Fruit fly (Drosophila melanogaster) whole organism, embryonic: ENCODE results near the gene Tctp.

Source experiments
- Aef1 ChIP-seq: fragments of 200-800 bp; sonication (Bioruptor generic); IDR thresholded peaks from 3 replicates; pipeline ENCODE4 v1.3.6; 2022; ENCODE audit warnings: missing biosample characterization, missing genetic modification characterization
- BtbVII ChIP-seq: fragments of 200-800 bp; sonication (Bioruptor generic); optimal IDR thresholded peaks from 3 replicates; lab custom pipeline; 2017; ENCODE audit warnings: missing biosample characterization, mild to moderate bottlenecking, missing genetic modification characterization
- CG10147 ChIP-seq: fragments of 200-800 bp; sonication (Bioruptor generic); optimal IDR thresholded peaks from 2 replicates; lab custom pipeline; 2019; ENCODE audit warnings: missing biosample characterization, mild to moderate bottlenecking, missing genetic modification characterization, moderate library complexity
- CG14965 ChIP-seq: fragments of 200-800 bp; sonication (Bioruptor generic); optimal IDR thresholded peaks from 2 replicates; lab custom pipeline; 2016; ENCODE audit warnings: missing biosample characterization, missing genetic modification characterization, borderline replicate concordance
- CG1529 ChIP-seq: fragments of 200-800 bp; sonication (Bioruptor generic); optimal IDR thresholded peaks from 3 replicates; lab custom pipeline; 2018; ENCODE audit warnings: missing biosample characterization, missing genetic modification characterization
- CG15696 ChIP-seq: fragments of 200-800 bp; sonication (Bioruptor generic); optimal IDR thresholded peaks from 2 replicates; lab custom pipeline; 2019; ENCODE audit warnings: missing biosample characterization, mild to moderate bottlenecking, missing genetic modification characterization, moderate library complexity
- CG17568 ChIP-seq: fragments of 200-800 bp; sonication (Bioruptor generic); optimal IDR thresholded peaks from 2 replicates; lab custom pipeline; 2018; ENCODE audit warnings: missing biosample characterization, mild to moderate bottlenecking, missing genetic modification characterization, moderate library complexity
- CG18599 ChIP-seq: fragments of 200-800 bp; sonication (Bioruptor generic); optimal IDR thresholded peaks from 3 replicates; lab custom pipeline; 2017; ENCODE audit warnings: missing biosample characterization, missing genetic modification characterization, mild to moderate bottlenecking, moderate library complexity, missing genetic modification reagents
- CG31441 ChIP-seq: fragments of 200-800 bp; sonication (Bioruptor generic); IDR thresholded peaks from 2 replicates; pipeline ENCODE4 v1.3.6; 2022; ENCODE audit warnings: missing biosample characterization, missing genetic modification characterization
- CG3163 ChIP-seq: fragments of 200-800 bp; sonication (Bioruptor generic); optimal IDR thresholded peaks from 3 replicates; lab custom pipeline; 2016; ENCODE audit warnings: missing biosample characterization, missing genetic modification characterization
- CG3995 ChIP-seq: fragments of 200-800 bp; sonication (Bioruptor generic); optimal IDR thresholded peaks from 3 replicates; lab custom pipeline; 2016; ENCODE audit warnings: missing biosample characterization, missing genetic modification characterization
- CG4360 ChIP-seq: fragments of 200-800 bp; sonication (Bioruptor generic); IDR thresholded peaks from 2 replicates; pipeline ENCODE4 v1.3.6; 2022; ENCODE audit warnings: missing biosample characterization, missing genetic modification characterization
- CG4404 ChIP-seq: fragments of 200-800 bp; sonication (Bioruptor generic); IDR thresholded peaks from 2 replicates; pipeline ENCODE4 v1.3.6; 2022; ENCODE audit warnings: missing biosample characterization, missing genetic modification characterization
- CG5180 ChIP-seq: fragments of 200-800 bp; sonication (Bioruptor generic); optimal IDR thresholded peaks from 3 replicates; lab custom pipeline; 2017; ENCODE audit warnings: missing biosample characterization, missing genetic modification characterization, mild to moderate bottlenecking, moderate library complexity, missing genetic modification reagents
- CG6272 ChIP-seq: fragments of 200-800 bp; sonication (Bioruptor generic); IDR thresholded peaks from 2 replicates; pipeline ENCODE4 v1.3.6; 2022; ENCODE audit warnings: missing biosample characterization, missing genetic modification characterization
- CG6791 ChIP-seq: fragments of 200-800 bp; sonication (Bioruptor generic); IDR thresholded peaks from 3 replicates; pipeline ENCODE4 v1.3.6; 2022; ENCODE audit warnings: missing biosample characterization, missing genetic modification characterization; ENCODE audit not compliant: partially characterized antibody
- CG7839 ChIP-seq: fragments of 200-800 bp; sonication (Bioruptor generic); optimal IDR thresholded peaks from 3 replicates; lab custom pipeline; 2018; ENCODE audit warnings: missing biosample characterization, mild to moderate bottlenecking, missing genetic modification characterization, moderate library complexity
- CG7928 ChIP-seq: fragments of 200-800 bp; sonication (Bioruptor generic); optimal IDR thresholded peaks from 2 replicates; lab custom pipeline; 2017; ENCODE audit warnings: missing biosample characterization, mild to moderate bottlenecking, missing genetic modification characterization
- CG8089 ChIP-seq: fragments of 200-800 bp; sonication (Bioruptor generic); optimal IDR thresholded peaks from 3 replicates; lab custom pipeline; 2016; ENCODE audit warnings: missing biosample characterization, missing genetic modification characterization
- CG8281 ChIP-seq: fragments of 200-800 bp; sonication (Bioruptor generic); optimal IDR thresholded peaks from 2 replicates; lab custom pipeline; 2018; ENCODE audit warnings: missing biosample characterization, mild to moderate bottlenecking, missing genetic modification characterization, moderate library complexity
- CG8944 ChIP-seq: fragments of 200-800 bp; sonication (Bioruptor generic); optimal IDR thresholded peaks from 3 replicates; lab custom pipeline; 2016; ENCODE audit warnings: missing biosample characterization, missing genetic modification characterization
- CG9215 ChIP-seq: fragments of 200-800 bp; sonication (Bioruptor generic); IDR thresholded peaks from 2 replicates; pipeline ENCODE4 v1.3.6; 2022; ENCODE audit warnings: missing biosample characterization, missing genetic modification characterization
- CG9437 ChIP-seq: fragments of 200-800 bp; sonication (Bioruptor generic); optimal IDR thresholded peaks from 2 replicates; lab custom pipeline; 2018; ENCODE audit warnings: missing biosample characterization, mild to moderate bottlenecking, missing genetic modification characterization
- CG9797 ChIP-seq: fragments of 200-800 bp; sonication (Bioruptor generic); optimal IDR thresholded peaks from 3 replicates; lab custom pipeline; 2018; ENCODE audit warnings: missing biosample characterization, mild to moderate bottlenecking, missing genetic modification characterization
- CkIIα-i1 ChIP-seq: fragments of 200-800 bp; sonication (Bioruptor generic); IDR thresholded peaks from 2 replicates; pipeline ENCODE4 v1.3.6; 2022; ENCODE audit warnings: missing biosample characterization, missing genetic modification characterization
- CrebB ChIP-seq: fragments of 200-800 bp; sonication (Bioruptor generic); optimal IDR thresholded peaks from 3 replicates; lab custom pipeline; 2018; ENCODE audit warnings: missing biosample characterization, mild to moderate bottlenecking, missing genetic modification characterization
- Dek ChIP-seq: fragments of 200-800 bp; sonication (Bioruptor generic); optimal IDR thresholded peaks from 3 replicates; lab custom pipeline; 2019; ENCODE audit warnings: missing biosample characterization, mild to moderate bottlenecking, missing genetic modification characterization, moderate library complexity
- Hmr ChIP-seq: fragments of 200-800 bp; sonication (Bioruptor generic); optimal IDR thresholded peaks from 3 replicates; lab custom pipeline; 2017; ENCODE audit warnings: mild to moderate bottlenecking, missing biosample characterization, missing genetic modification reagents, missing genetic modification characterization
- Hsf ChIP-seq: fragments of 200-800 bp; sonication (Bioruptor generic); optimal IDR thresholded peaks from 3 replicates; lab custom pipeline; 2016; ENCODE audit warnings: missing biosample characterization, missing genetic modification characterization
- MTF-1 ChIP-seq: fragments of 200-800 bp; sonication (Bioruptor generic); optimal IDR thresholded peaks from 2 replicates; lab custom pipeline; 2018; ENCODE audit warnings: missing biosample characterization, mild to moderate bottlenecking, missing genetic modification characterization, borderline replicate concordance
- PHDP ChIP-seq: fragments of 200-800 bp; sonication (Bioruptor generic); optimal IDR thresholded peaks from 3 replicates; lab custom pipeline; 2018; ENCODE audit warnings: missing biosample characterization, mild to moderate bottlenecking, missing genetic modification characterization, moderate library complexity
- ab ChIP-seq: fragments of 200-800 bp; sonication (Bioruptor generic); optimal IDR thresholded peaks from 2 replicates; lab custom pipeline; 2016; ENCODE audit warnings: missing biosample characterization, missing genetic modification characterization
- abd-A ChIP-seq: fragments of 200-800 bp; sonication (Bioruptor generic); optimal IDR thresholded peaks from 3 replicates; lab custom pipeline; 2019; ENCODE audit warnings: missing biosample characterization, mild to moderate bottlenecking, missing genetic modification characterization, moderate library complexity
- bcd ChIP-seq: fragments of 200-800 bp; sonication (Bioruptor generic); optimal IDR thresholded peaks from 2 replicates; lab custom pipeline; 2017; ENCODE audit warnings: missing biosample characterization, mild to moderate bottlenecking, missing genetic modification characterization
- dpn ChIP-seq, 2 experiments: fragments of 200-800 bp; sonication (Bioruptor generic); optimal IDR thresholded peaks; 3 replicates each; lab custom pipeline; 2016; ENCODE audit warnings: missing biosample characterization in 2 of 2, missing genetic modification characterization in 2 of 2
- en ChIP-seq: fragments of 200-800 bp; sonication (Bioruptor generic); optimal IDR thresholded peaks from 2 replicates; lab custom pipeline; 2016; ENCODE audit warnings: missing biosample characterization, missing genetic modification characterization
- fd3F ChIP-seq: fragments of 200-800 bp; sonication (Bioruptor generic); optimal IDR thresholded peaks from 2 replicates; lab custom pipeline; 2018; ENCODE audit warnings: missing biosample characterization, mild to moderate bottlenecking, missing genetic modification characterization, moderate library complexity
- ftz-f1 ChIP-seq: fragments of 200-800 bp; sonication (Bioruptor generic); optimal IDR thresholded peaks from 2 replicates; lab custom pipeline; 2016; ENCODE audit warnings: missing biosample characterization, missing genetic modification characterization
- gfzf ChIP-seq: fragments of 200-800 bp; sonication (Bioruptor generic); optimal IDR thresholded peaks from 2 replicates; lab custom pipeline; 2016; ENCODE audit warnings: missing biosample characterization, mild to moderate bottlenecking, missing genetic modification characterization, moderate library complexity
- gsb-n ChIP-seq: fragments of 200-800 bp; sonication (Bioruptor generic); optimal IDR thresholded peaks from 3 replicates; lab custom pipeline; 2018; ENCODE audit warnings: missing biosample characterization, mild to moderate bottlenecking, missing genetic modification characterization
- jing ChIP-seq: fragments of 200-800 bp; sonication (Bioruptor generic); optimal IDR thresholded peaks from 2 replicates; lab custom pipeline; 2018; ENCODE audit warnings: missing biosample characterization, mild to moderate bottlenecking, missing genetic modification characterization
- mam ChIP-seq: fragments of 200-800 bp; sonication (Bioruptor generic); optimal IDR thresholded peaks from 3 replicates; lab custom pipeline; 2016; ENCODE audit warnings: missing biosample characterization, missing genetic modification characterization
- pnt ChIP-seq: fragments of 200-800 bp; sonication (Bioruptor generic); optimal IDR thresholded peaks from 3 replicates; lab custom pipeline; 2016; ENCODE audit warnings: missing biosample characterization, missing genetic modification characterization
- pum ChIP-seq: fragments of 200-800 bp; sonication (Bioruptor generic); optimal IDR thresholded peaks from 2 replicates; lab custom pipeline; 2016; ENCODE audit warnings: missing biosample characterization, missing genetic modification characterization
- ranshi ChIP-seq: fragments of 200-800 bp; sonication (Bioruptor generic); IDR thresholded peaks from 2 replicates; pipeline ENCODE4 v1.3.6; 2022; ENCODE audit warnings: missing biosample characterization, missing genetic modification characterization
- repo ChIP-seq: fragments of 200-800 bp; sonication (Bioruptor generic); optimal IDR thresholded peaks from 2 replicates; lab custom pipeline; 2016; ENCODE audit warnings: missing biosample characterization, missing genetic modification characterization
- sd ChIP-seq: fragments of 200-800 bp; sonication (Bioruptor generic); optimal IDR thresholded peaks from 3 replicates; lab custom pipeline; 2018; ENCODE audit warnings: missing biosample characterization, mild to moderate bottlenecking, missing genetic modification characterization, moderate library complexity
- trh ChIP-seq: fragments of 200-800 bp; sonication (Bioruptor generic); optimal IDR thresholded peaks from 2 replicates; lab custom pipeline; 2016; ENCODE audit warnings: missing biosample characterization, missing genetic modification characterization
- wdn ChIP-seq: fragments of 200-800 bp; sonication (Bioruptor generic); IDR thresholded peaks from 2 replicates; pipeline ENCODE4 v1.3.6; 2022; ENCODE audit warnings: missing biosample characterization, missing genetic modification characterization
- z ChIP-seq: fragments of 200-800 bp; sonication (Bioruptor generic); IDR thresholded peaks from 3 replicates; pipeline ENCODE4 v1.3.6; 2022; ENCODE audit warnings: missing biosample characterization, missing genetic modification characterization
- zfh2 ChIP-seq: fragments of 200-800 bp; sonication (Bioruptor generic); optimal IDR thresholded peaks from 2 replicates; lab custom pipeline; 2016; ENCODE audit warnings: missing biosample characterization, missing genetic modification characterization

Gene Tctp

dm6 chr3R:11226496-11226895 is 16.4 kb downstream of the Tctp start, which contains the start of gene CG17726 (continued):
- TF ChIP-seq BtbVII (GFP tag; lab: Kevin White, UChicago) (peak; percentile 94), dpn (GFP tag; optimal IDR thresholded peaks at IDR 0.05; lab: Kevin White, UChicago) (peak; percentile 91 to 97), CG5180 (GFP tag; lab: Kevin White, UChicago) (no peak), CG4404 (peak; percentile 95), repo (GFP tag; lab: Kevin White, UChicago) (peak; percentile 76), pnt (GFP tag; lab: Kevin White, UChicago) (peak; percentile 86), MTF-1 (GFP tag; lab: Kevin White, UChicago) (peak; percentile 92), ftz-f1 (GFP tag; lab: Kevin White, UChicago) (peak; percentile 44), CG6791 (GFP tag; lab: Robert Waterston, UW) (no peak), gsb-n (tag; lab: Kevin White, UChicago) (peak; percentile 99), CG18599 (GFP tag; lab: Kevin White, UChicago) (no peak), Dek (peak; percentile 97), en (peak; percentile 68), CG8944 (GFP tag; lab: Kevin White, UChicago) (peak; percentile 87), CG9215 (GFP tag; lab: Robert Waterston, UW) (peak; percentile 90), pum (GFP tag; lab: Kevin White, UChicago) (peak; percentile 88), CG3995 (GFP tag; lab: Kevin White, UChicago) (peak; percentile 74), CG7928 (GFP tag; lab: Kevin White, UChicago) (peak; percentile 65), ranshi (GFP tag; lab: Robert Waterston, UW) (peak; percentile 98), CkIIα-i1 (peak; percentile 68), zfh2 (peak; percentile 81), CG3163 (peak; percentile 63), bcd (GFP tag; lab: Kevin White, UChicago) (peak; percentile 95), Aef1 (peak; percentile 97), CG9437 (GFP tag; lab: Kevin White, UChicago) (peak; percentile 93), CG6272 (GFP tag; lab: Robert Waterston, UW) (peak; percentile 93), CG14965 (GFP tag; lab: Kevin White, UChicago) (no peak), CrebB (tag; lab: Kevin White, UChicago) (peak; percentile 96), CG8089 (peak; percentile 79), sd (tag; lab: Kevin White, UChicago) (peak; percentile 92), wdn (GFP tag; lab: Robert Waterston, UW) (peak; percentile 96), Hmr (GFP tag; lab: Kevin White, UChicago) (no peak), CG9797 (GFP tag; lab: Kevin White, UChicago) (peak; percentile 12), trh (GFP tag; lab: Kevin White, UChicago) (peak; percentile 91), CG4360 (GFP tag; lab: Robert Waterston, UW) (peak; percentile 82), CG8281 (peak; percentile 88), mam (GFP tag; lab: Kevin White, UChicago) (peak; percentile 90), CG15696 (peak; percentile 96), fd3F (GFP tag; lab: Kevin White, UChicago) (peak; percentile 97), CG7839 (tag; lab: Kevin White, UChicago) (peak; percentile 99), CG17568 (GFP tag; lab: Kevin White, UChicago) (no peak), gfzf (GFP tag; lab: Kevin White, UChicago) (peak; percentile 20), abd-A (tag; lab: Kevin White, UChicago) (no peak), CG31441 (GFP tag; lab: Robert Waterston, UW) (peak; percentile 98), PHDP (tag; lab: Kevin White, UChicago) (peak; percentile 99), ab (peak; percentile 27), z (GFP tag; lab: Robert Waterston, UW) (peak; percentile 75; the same call in 1 of the 3 replicates), jing (GFP tag; lab: Kevin White, UChicago) (peak; percentile 92), CG1529 (GFP tag; lab: Kevin White, UChicago) (peak; percentile 92), CG10147 (GFP tag; lab: Kevin White, UChicago) (peak; percentile 95), Hsf (GFP tag; lab: Kevin White, UChicago) (peak; percentile 97)
